Fruit fly (Drosophila melanogaster) whole organism, embryonic: ENCODE measurements around the gene CG3038.

Experiments used
- C15 ChIP-seq: fragments of 200-800 bp; sonication (Bioruptor generic); IDR thresholded peaks from 3 replicates; pipeline ENCODE4 v1.3.6; 2022; ENCODE audit warnings: missing biosample characterization, missing genetic modification characterization
- CG13287 ChIP-seq: fragments of 200-800 bp; sonication (Bioruptor generic); IDR thresholded peaks from 2 replicates; pipeline ENCODE4 v1.3.6; 2022; ENCODE audit warnings: missing biosample characterization, missing genetic modification characterization; ENCODE audit not compliant: partially characterized antibody
- CG14441 ChIP-seq: fragments of 200-800 bp; sonication (Bioruptor generic); IDR thresholded peaks from 2 replicates; pipeline ENCODE4 v1.3.6; 2022; ENCODE audit warnings: missing biosample characterization, missing genetic modification characterization
- CG15269 ChIP-seq: fragments of 200-800 bp; sonication (Bioruptor generic); optimal IDR thresholded peaks from 2 replicates; lab custom pipeline; 2018; ENCODE audit warnings: missing biosample characterization, mild to moderate bottlenecking, missing genetic modification characterization, moderate library complexity
- CG34376 ChIP-seq: fragments of 200-800 bp; sonication (Bioruptor generic); optimal IDR thresholded peaks from 2 replicates; lab custom pipeline; 2018; ENCODE audit warnings: missing biosample characterization, mild to moderate bottlenecking, missing genetic modification characterization
- CG7745 ChIP-seq: fragments of 200-800 bp; sonication (Bioruptor generic); optimal IDR thresholded peaks from 2 replicates; lab custom pipeline; 2018; ENCODE audit warnings: missing biosample characterization, mild to moderate bottlenecking, missing genetic modification characterization, moderate library complexity
- CG8478 ChIP-seq: fragments of >200 bp; optimal IDR thresholded peaks from 2 replicates; lab custom pipeline; 2018
- Mrtf ChIP-seq: fragments of 200-800 bp; sonication (Bioruptor generic); IDR thresholded peaks from 3 replicates; pipeline ENCODE4 v1.3.6; 2022; ENCODE audit warnings: missing biosample characterization, missing genetic modification characterization
- NFAT ChIP-seq: fragments of 200-800 bp; sonication (Bioruptor generic); IDR thresholded peaks from 2 replicates; pipeline ENCODE4 v1.3.6; 2022; ENCODE audit warnings: missing biosample characterization, missing genetic modification characterization
- aop ChIP-seq: fragments of 200-800 bp; sonication (Bioruptor generic); IDR thresholded peaks from 2 replicates; pipeline ENCODE4 v1.3.6; 2022; ENCODE audit warnings: missing biosample characterization, missing genetic modification characterization
- hth ChIP-seq: fragments of >200 bp; optimal IDR thresholded peaks from 2 replicates; lab custom pipeline; 2017; ENCODE audit warnings: inconsistent platforms
- shn ChIP-seq: fragments of 200-800 bp; sonication (Bioruptor generic); optimal IDR thresholded peaks from 3 replicates; lab custom pipeline; 2016; ENCODE audit warnings: missing biosample characterization, missing genetic modification characterization
- twi ChIP-seq: fragments of 200-800 bp; optimal IDR thresholded peaks from 2 replicates; lab custom pipeline; 2019; ENCODE audit warnings: missing biosample characterization, mild to moderate bottlenecking, missing genetic modification characterization, moderate library complexity

DNA sequence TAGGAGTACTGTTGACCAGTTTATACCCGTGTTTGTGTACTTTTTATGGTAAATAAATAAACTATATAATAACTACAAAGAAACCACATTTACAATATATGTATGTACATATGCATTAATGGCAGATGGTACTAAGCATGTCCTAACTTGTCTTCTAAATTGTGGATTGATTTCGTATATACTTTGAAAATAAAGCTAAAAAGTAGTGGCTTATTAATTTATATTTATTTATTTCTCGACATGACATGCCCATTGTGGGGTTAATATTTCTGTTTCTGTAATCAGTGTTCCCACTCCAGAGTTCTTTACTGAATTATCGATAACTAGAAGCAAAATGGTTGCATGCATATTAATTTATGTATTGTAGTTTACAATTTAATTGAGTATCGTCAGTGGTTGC, 9.7 kb upstream of the CG3038 start, which contains the start of gene cin:
- TF ChIP-seq NFAT (GFP tag; lab: Robert Waterston, UW) (no peak), CG8478 (lab: Kevin White, UChicago) (no peak), CG15269 (tag; lab: Kevin White, UChicago) (no peak), Mrtf (GFP tag; lab: Robert Waterston, UW) (no peak), CG7745 (tag; lab: Kevin White, UChicago) (no peak), C15 (GFP tag; lab: Robert Waterston, UW) (no peak), CG34376 (no peak), aop (no peak), hth (lab: Kevin White, UChicago) (no peak), CG13287 (no peak), twi (tag; lab: Kevin White, UChicago) (peak; percentile 0), CG14441 (GFP tag; lab: Robert Waterston, UW) (no peak), shn (GFP tag; lab: Kevin White, UChicago) (no peak)
